Fruit fly (Drosophila melanogaster) whole organism, embryonic: ENCODE results near the gene CG43339.
A peak's percentile ranks its signal among the peaks of the same experiment; 100 is the strongest.

ENCODE experiments used
- Abd-B ChIP-seq: fragments of 200-800 bp; sonication (Bioruptor generic); optimal IDR thresholded peaks from 2 replicates; lab custom pipeline; 2018; ENCODE audit warnings: missing biosample characterization, mild to moderate bottlenecking, missing genetic modification characterization, moderate library complexity
- Ada2b ChIP-seq: fragments of 200-800 bp; sonication (Bioruptor generic); IDR thresholded peaks from 2 replicates; pipeline ENCODE4 v1.3.6; 2022; ENCODE audit warnings: missing biosample characterization, missing genetic modification characterization
- Adf1 ChIP-seq: fragments of 200-800 bp; sonication (Bioruptor generic); IDR thresholded peaks from 2 replicates; pipeline ENCODE4 v1.3.6; 2022; ENCODE audit warnings: missing biosample characterization, missing genetic modification characterization
- BtbVII ChIP-seq: fragments of 200-800 bp; sonication (Bioruptor generic); optimal IDR thresholded peaks from 3 replicates; lab custom pipeline; 2017; ENCODE audit warnings: missing biosample characterization, mild to moderate bottlenecking, missing genetic modification characterization
- CG10147 ChIP-seq: fragments of 200-800 bp; sonication (Bioruptor generic); optimal IDR thresholded peaks from 2 replicates; lab custom pipeline; 2019; ENCODE audit warnings: missing biosample characterization, mild to moderate bottlenecking, missing genetic modification characterization, moderate library complexity
- CG10321 ChIP-seq: fragments of 200-800 bp; sonication (Bioruptor generic); IDR thresholded peaks from 2 replicates; pipeline ENCODE4 v1.3.6; 2022; ENCODE audit warnings: missing biosample characterization, missing genetic modification characterization
- CG11560 ChIP-seq: fragments of 200-800 bp; sonication (Bioruptor generic); IDR thresholded peaks from 3 replicates; pipeline ENCODE4 v1.3.6; 2022; ENCODE audit warnings: missing biosample characterization, missing genetic modification characterization
- CG12299 ChIP-seq: fragments of 200-800 bp; sonication (Bioruptor generic); optimal IDR thresholded peaks from 2 replicates; lab custom pipeline; 2018; ENCODE audit warnings: missing biosample characterization, mild to moderate bottlenecking, missing genetic modification characterization
- CG13424 ChIP-seq: fragments of 200-800 bp; sonication (Bioruptor generic); optimal IDR thresholded peaks from 2 replicates; lab custom pipeline; 2019; ENCODE audit warnings: missing biosample characterization, mild to moderate bottlenecking, missing genetic modification characterization, moderate library complexity
- CG13624 ChIP-seq: fragments of 200-800 bp; sonication (Bioruptor generic); optimal IDR thresholded peaks from 2 replicates; lab custom pipeline; 2016; ENCODE audit warnings: missing biosample characterization, missing genetic modification characterization
- CG15073 ChIP-seq: fragments of 200-800 bp; sonication (Bioruptor generic); optimal IDR thresholded peaks from 2 replicates; lab custom pipeline; 2016; ENCODE audit warnings: missing biosample characterization, missing genetic modification characterization
- CG1603 ChIP-seq: fragments of 200-800 bp; sonication (Bioruptor generic); optimal IDR thresholded peaks from 2 replicates; lab custom pipeline; 2019; ENCODE audit warnings: missing biosample characterization, mild to moderate bottlenecking, missing genetic modification characterization, moderate library complexity
- CG17328 ChIP-seq: fragments of 200-800 bp; sonication (Bioruptor generic); IDR thresholded peaks from 2 replicates; pipeline ENCODE4 v1.3.6; 2022; ENCODE audit warnings: missing biosample characterization, missing genetic modification characterization
- CG1832 ChIP-seq: fragments of 200-800 bp; sonication (Bioruptor generic); optimal IDR thresholded peaks from 2 replicates; lab custom pipeline; 2017; ENCODE audit warnings: missing biosample characterization, mild to moderate bottlenecking, missing genetic modification characterization, inconsistent platforms
- CG2116 ChIP-seq: fragments of 200-800 bp; sonication (Bioruptor generic); optimal IDR thresholded peaks from 3 replicates; lab custom pipeline; 2018; ENCODE audit warnings: missing biosample characterization, mild to moderate bottlenecking, missing genetic modification characterization
- CG2120 ChIP-seq: fragments of 200-800 bp; sonication (Bioruptor generic); optimal IDR thresholded peaks from 3 replicates; lab custom pipeline; 2016; ENCODE audit warnings: missing biosample characterization, missing genetic modification characterization
- CG31224 ChIP-seq: fragments of 200-800 bp; sonication (Bioruptor generic); IDR thresholded peaks from 2 replicates; pipeline ENCODE4 v1.3.6; 2022; ENCODE audit warnings: missing biosample characterization, missing genetic modification characterization
- CG31365 ChIP-seq: fragments of 200-800 bp; sonication (Bioruptor generic); optimal IDR thresholded peaks from 2 replicates; lab custom pipeline; 2018; ENCODE audit warnings: missing biosample characterization, mild to moderate bottlenecking, missing genetic modification characterization
- CG32772 ChIP-seq: fragments of 200-800 bp; sonication (Bioruptor generic); IDR thresholded peaks from 2 replicates; pipeline ENCODE4 v1.3.6; 2022; ENCODE audit warnings: missing biosample characterization, missing genetic modification characterization
- CG5953 ChIP-seq: fragments of 200-800 bp; sonication (Bioruptor generic); IDR thresholded peaks from 2 replicates; pipeline ENCODE4 v1.3.6; 2022; ENCODE audit warnings: missing biosample characterization, missing genetic modification characterization
- CG6272 ChIP-seq: fragments of 200-800 bp; sonication (Bioruptor generic); IDR thresholded peaks from 2 replicates; pipeline ENCODE4 v1.3.6; 2022; ENCODE audit warnings: missing biosample characterization, missing genetic modification characterization
- CG7271 ChIP-seq: fragments of 200-800 bp; sonication (Bioruptor generic); optimal IDR thresholded peaks from 2 replicates; lab custom pipeline; 2018; ENCODE audit warnings: missing biosample characterization, mild to moderate bottlenecking, missing genetic modification characterization, moderate library complexity
- Chrac-16 ChIP-seq: fragments of 200-800 bp; sonication (Bioruptor generic); optimal IDR thresholded peaks from 3 replicates; lab custom pipeline; 2016; ENCODE audit warnings: missing biosample characterization, missing genetic modification characterization
- Doc2 ChIP-seq: fragments of 200-800 bp; sonication (Bioruptor generic); IDR thresholded peaks from 2 replicates; pipeline ENCODE4 v1.3.6; 2022; ENCODE audit warnings: missing biosample characterization, missing genetic modification characterization
- ERR ChIP-seq: fragments of 200-800 bp; sonication (Bioruptor generic); optimal IDR thresholded peaks from 2 replicates; lab custom pipeline; 2016; ENCODE audit warnings: missing biosample characterization, missing genetic modification characterization
- H2.0 ChIP-seq: fragments of 200-800 bp; sonication (Bioruptor generic); IDR thresholded peaks from 2 replicates; pipeline ENCODE4 v1.3.6; 2022; ENCODE audit warnings: missing biosample characterization, missing genetic modification characterization
- HmgD ChIP-seq: fragments of 200-800 bp; sonication (Bioruptor generic); optimal IDR thresholded peaks from 3 replicates; lab custom pipeline; 2016; ENCODE audit warnings: missing biosample characterization, missing genetic modification characterization
- Meics ChIP-seq: fragments of 200-800 bp; sonication (Bioruptor generic); optimal IDR thresholded peaks from 2 replicates; lab custom pipeline; 2017; ENCODE audit warnings: missing biosample characterization, mild to moderate bottlenecking, missing genetic modification characterization
- Ssrp ChIP-seq: fragments of 200-800 bp; sonication (Bioruptor generic); optimal IDR thresholded peaks from 2 replicates; lab custom pipeline; 2018; ENCODE audit warnings: missing biosample characterization, mild to moderate bottlenecking, missing genetic modification characterization, moderate library complexity
- ac ChIP-seq: fragments of 200-800 bp; sonication (Bioruptor generic); optimal IDR thresholded peaks from 3 replicates; lab custom pipeline; 2017; ENCODE audit warnings: missing biosample characterization, mild to moderate bottlenecking, missing genetic modification characterization
- ara ChIP-seq: fragments of 200-800 bp; sonication (Bioruptor generic); IDR thresholded peaks from 2 replicates; pipeline ENCODE4 v1.3.6; 2022; ENCODE audit warnings: missing biosample characterization, missing genetic modification characterization
- bcd ChIP-seq: fragments of 200-800 bp; sonication (Bioruptor generic); optimal IDR thresholded peaks from 2 replicates; lab custom pipeline; 2017; ENCODE audit warnings: missing biosample characterization, mild to moderate bottlenecking, missing genetic modification characterization
- cad ChIP-seq: fragments of >200 bp; optimal IDR thresholded peaks from 2 replicates; lab custom pipeline; 2017; ENCODE audit warnings: missing biosample characterization, missing genetic modification characterization
- ci ChIP-seq: fragments of 200-800 bp; sonication (Bioruptor generic); IDR thresholded peaks from 3 replicates; pipeline ENCODE4 v1.3.6; 2022; ENCODE audit warnings: missing biosample characterization, missing genetic modification characterization
- eve ChIP-seq, 2 experiments: fragments of >200 bp; optimal IDR thresholded peaks; 2 replicates each; lab custom pipeline; 2017; ENCODE audit warnings: missing biosample characterization in 2 of 2, missing genetic modification characterization in 2 of 2
- fru ChIP-seq: fragments of >200 bp; optimal IDR thresholded peaks from 2 replicates; lab custom pipeline; 2017
- hbn ChIP-seq: fragments of 200-800 bp; sonication (Bioruptor generic); IDR thresholded peaks from 2 replicates; pipeline ENCODE4 v1.3.6; 2022; ENCODE audit warnings: missing biosample characterization, missing genetic modification characterization; ENCODE audit not compliant: partially characterized antibody
- hkb ChIP-seq, 2 experiments: fragments of 200-800 bp in 1 of 2; fragments of >200 bp in 1 of 2; sonication (Bioruptor generic) in 1 of 2; IDR thresholded peaks in 1 of 2; optimal IDR thresholded peaks in 1 of 2; 2 replicates each; pipeline versions ENCODE4 v1.3.6 to Lab custom; 2017 to 2022; ENCODE audit warnings: missing biosample characterization in 1 of 2, missing genetic modification characterization in 1 of 2
- lilli ChIP-seq: fragments of 200-800 bp; sonication (Bioruptor generic); optimal IDR thresholded peaks from 3 replicates; lab custom pipeline; 2016; ENCODE audit warnings: missing biosample characterization, missing genetic modification characterization
- lola ChIP-seq, 3 experiments: fragments of >200 bp in 2 of 3; fragments of 200-800 bp in 1 of 3; sonication (Bioruptor generic) in 1 of 3; optimal IDR thresholded peaks; 2 replicates each; lab custom pipeline; 2017 to 2019; ENCODE audit warnings: missing biosample characterization in 3 of 3, missing genetic modification characterization in 3 of 3, mild to moderate bottlenecking in 1 of 3, moderate library complexity in 1 of 3
- nmo ChIP-seq: fragments of 200-800 bp; sonication (Bioruptor generic); optimal IDR thresholded peaks from 2 replicates; lab custom pipeline; 2018; ENCODE audit warnings: missing biosample characterization, mild to moderate bottlenecking, missing genetic modification characterization, moderate library complexity
- odd ChIP-seq: fragments of 200-800 bp; sonication (Bioruptor generic); optimal IDR thresholded peaks from 2 replicates; lab custom pipeline; 2017; ENCODE audit warnings: missing biosample characterization, mild to moderate bottlenecking, missing genetic modification characterization
- otp ChIP-seq: fragments of 200-800 bp; sonication (Bioruptor generic); IDR thresholded peaks from 3 replicates; pipeline ENCODE4, ENCODE4 v1.3.6; 2022; ENCODE audit warnings: missing biosample characterization, missing genetic modification characterization
- pzg ChIP-seq: fragments of 200-800 bp; sonication (Bioruptor generic); optimal IDR thresholded peaks from 3 replicates; lab custom pipeline; 2018; ENCODE audit warnings: missing biosample characterization, mild to moderate bottlenecking, missing genetic modification characterization, moderate library complexity
- sc ChIP-seq, 3 experiments: fragments of >200 bp in 2 of 3; fragments of 200-800 bp in 1 of 3; sonication (Bioruptor generic) in 1 of 3; optimal IDR thresholded peaks; 2 replicates in 2 of 3; 3 replicates in 1 of 3; lab custom pipeline; 2017; ENCODE audit warnings: mild to moderate bottlenecking in 1 of 3, missing biosample characterization in 1 of 3, missing genetic modification characterization in 1 of 3, missing genetic modification reagents in 1 of 3
- scrt ChIP-seq: fragments of 200-800 bp; sonication (Bioruptor generic); optimal IDR thresholded peaks from 2 replicates; lab custom pipeline; 2018; ENCODE audit warnings: missing biosample characterization, mild to moderate bottlenecking, missing genetic modification characterization, moderate library complexity
- slp2 ChIP-seq: fragments of 200-800 bp; sonication (Bioruptor generic); optimal IDR thresholded peaks from 2 replicates; lab custom pipeline; 2016; ENCODE audit warnings: missing biosample characterization, missing genetic modification characterization
- sna ChIP-seq: fragments of 200-800 bp; sonication (Bioruptor generic); IDR thresholded peaks from 2 replicates; pipeline ENCODE4 v1.3.6; 2022; ENCODE audit warnings: missing biosample characterization, missing genetic modification characterization; ENCODE audit not compliant: partially characterized antibody
- usp ChIP-seq: fragments of >200 bp; optimal IDR thresholded peaks from 2 replicates; lab custom pipeline; 2017; ENCODE audit warnings: missing biosample characterization, missing genetic modification characterization
- vvl ChIP-seq: fragments of 200-800 bp; sonication (Bioruptor generic); IDR thresholded peaks from 2 replicates; pipeline ENCODE4 v1.3.6; 2022; ENCODE audit warnings: missing biosample characterization, missing genetic modification characterization

The CG43339 gene

dm6 chr2L:18626987-18627386 is 46.1 kb downstream of the CG43339 start (continued):
- TF ChIP-seq nmo (GFP tag; lab: Kevin White, UChicago) (peak; percentile 21), ara (GFP tag; lab: Robert Waterston, UW) (peak; percentile 54; the same call in 1 of the 2 replicates), CG13424 (tag; lab: Kevin White, UChicago) (peak; percentile 70), CG12299 (tag; lab: Kevin White, UChicago) (peak; percentile 83), CG10321 (0 out of 2 replicates have a peak, but pooled peaks have one; percentile 27), slp2 (GFP tag; lab: Kevin White, UChicago) (peak; percentile 66), lilli (GFP tag; lab: Kevin White, UChicago) (peak; percentile 69), CG31365 (tag; lab: Kevin White, UChicago) (peak; percentile 65), CG31224 (peak; percentile 50; the same call in 1 of the 2 replicates), eve (GFP tag; optimal IDR thresholded peaks at IDR 0.05; lab: Kevin White, UChicago) (peak in 1 of 2 experiments; percentile 72), CG1603 (tag; lab: Kevin White, UChicago) (peak; percentile 68), cad (no peak), CG10147 (GFP tag; lab: Kevin White, UChicago) (peak; percentile 71), CG5953 (peak; percentile 68; the same call in 1 of the 2 replicates), pzg (GFP tag; lab: Kevin White, UChicago) (no peak), fru (lab: Kevin White, UChicago) (no peak), Abd-B (GFP tag; lab: Kevin White, UChicago) (no peak), CG1832 (GFP tag; lab: Kevin White, UChicago) (no peak), vvl (peak; percentile 48), CG13624 (peak; percentile 78), BtbVII (GFP tag; lab: Kevin White, UChicago) (peak; percentile 90), sc (optimal IDR thresholded peaks at IDR 0.05; lab: Kevin White, UChicago) (no peak), sc (GFP tag; optimal IDR thresholded peaks at IDR 0.05; lab: Kevin White, UChicago) (peak; percentile 78), lola (GFP tag; optimal IDR thresholded peaks at IDR 0.05; lab: Kevin White, UChicago) (peak in 1 of 3 experiments; percentile 61), scrt (peak; percentile 78), CG15073 (GFP tag; lab: Kevin White, UChicago) (no peak), otp (GFP tag; lab: Robert Waterston, UW) (peak; percentile 85), Meics (GFP tag; lab: Kevin White, UChicago) (peak; percentile 85), CG6272 (GFP tag; lab: Robert Waterston, UW) (no peak), CG2116 (GFP tag; lab: Kevin White, UChicago) (peak; percentile 67), Ada2b (GFP tag; lab: Robert Waterston, UW) (peak; percentile 12; the same call in 1 of the 2 replicates), Adf1 (GFP tag; lab: Robert Waterston, UW) (peak; percentile 63; the same call in 1 of the 2 replicates), ERR (GFP tag; lab: Kevin White, UChicago) (peak; percentile 77), Ssrp (no peak), CG11560 (no peak), sna (GFP tag; lab: Robert Waterston, UW) (no peak), CG7271 (tag; lab: Kevin White, UChicago) (peak; percentile 63), Doc2 (no peak), HmgD (peak; percentile 50), Chrac-16 (GFP tag; lab: Kevin White, UChicago) (peak; percentile 10), CG17328 (GFP tag; lab: Robert Waterston, UW) (peak; percentile 59), H2.0 (GFP tag; lab: Robert Waterston, UW) (peak; percentile 57), CG2120 (GFP tag; lab: Kevin White, UChicago) (peak; percentile 80), bcd (GFP tag; lab: Kevin White, UChicago) (peak; percentile 81), hbn (GFP tag; lab: Robert Waterston, UW) (no peak), ac (peak; percentile 69), usp (GFP tag; lab: Kevin White, UChicago) (no peak), odd (GFP tag; lab: Kevin White, UChicago) (peak; percentile 93), hkb (optimal IDR thresholded peaks at IDR 0.05; lab: Kevin White, UChicago) (no peak), hkb (GFP tag; IDR thresholded peaks at IDR 0.05; lab: Robert Waterston, UW) (peak; percentile 79), ci (peak; percentile 87), CG32772 (peak; percentile 53)
